Worm (Caenorhabditis elegans) whole organism, midembryonic: ENCODE data around the gene pho-1.

Experiments
- T22C8.4 ChIP-seq: fragments of 200-800 bp; sonication (Bioruptor generic); IDR thresholded peaks from 2 replicates; pipeline ENCODE4 v1.3.6; 2022; ENCODE audit warnings: missing genetic modification characterization, missing compliant biosample characterization
- cog-1 ChIP-seq: sonication (generic microtip); optimal IDR thresholded peaks from 2 replicates; lab custom pipeline; 2016; ENCODE audit warnings: missing genetic modification characterization, missing compliant biosample characterization
- flt-1 ChIP-seq: fragments of 200-800 bp; sonication (Bioruptor generic); IDR thresholded peaks from 2 replicates; pipeline ENCODE4 v1.3.6; 2022; ENCODE audit warnings: missing genetic modification characterization, missing compliant biosample characterization
- ztf-29 ChIP-seq: fragments of 200-800 bp; sonication (Bioruptor generic); IDR thresholded peaks from 2 replicates; pipeline ENCODE4 v1.3.6; 2022; ENCODE audit warnings: missing genetic modification reagents, missing genetic modification characterization, missing compliant biosample characterization

DNA sequence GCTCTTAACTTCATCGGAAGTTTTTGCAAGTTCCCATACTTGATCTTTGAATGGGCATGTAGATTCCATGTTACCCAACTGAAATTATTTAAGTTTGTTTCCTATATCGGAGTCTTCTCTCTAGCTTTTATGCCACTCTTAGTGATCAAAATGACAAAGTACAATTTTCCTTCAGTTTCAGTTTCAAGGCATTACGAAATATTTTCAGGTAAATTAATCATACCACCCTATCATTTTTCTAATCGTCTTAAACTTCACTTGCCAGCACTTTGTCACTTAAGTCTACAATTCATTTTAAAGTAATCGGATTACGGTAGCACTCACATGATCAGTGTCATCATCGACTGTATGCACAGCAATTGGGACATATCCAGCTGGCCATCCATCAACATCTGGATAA is 918 bp downstream of the pho-1 start:
- no peak for TF ChIP-seq flt-1 (GFP tag; lab: Robert Waterston, UW)
- no peak for TF ChIP-seq T22C8.4
- TF ChIP-seq cog-1 (tag; lab: Kevin White, UChicago) = no peak
- TF ChIP-seq ztf-29 = no peak
